Fruit fly (Drosophila melanogaster) whole organism, embryonic: Measurements from ENCODE around the gene CG4733.

Source experiments
- CG10274 ChIP-seq: fragments of 200-800 bp; sonication (Bioruptor generic); optimal IDR thresholded peaks from 3 replicates; lab custom pipeline; 2017; ENCODE audit warnings: missing biosample characterization, mild to moderate bottlenecking, missing genetic modification characterization
- CG10543 ChIP-seq: fragments of 200-800 bp; sonication (Bioruptor generic); optimal IDR thresholded peaks from 3 replicates; lab custom pipeline; 2017; ENCODE audit warnings: missing biosample characterization, mild to moderate bottlenecking, missing genetic modification characterization, moderate library complexity
- CG11695 ChIP-seq: fragments of 200-800 bp; sonication (Bioruptor generic); IDR thresholded peaks from 3 replicates; pipeline ENCODE4 v1.3.6; 2022; ENCODE audit warnings: missing biosample characterization, missing genetic modification characterization
- CG12071 ChIP-seq: fragments of 200-800 bp; sonication (Bioruptor generic); optimal IDR thresholded peaks from 3 replicates; lab custom pipeline; 2018; ENCODE audit warnings: missing biosample characterization, mild to moderate bottlenecking, missing genetic modification characterization
- CG12769 ChIP-seq: fragments of 200-800 bp; sonication (Bioruptor generic); optimal IDR thresholded peaks from 2 replicates; lab custom pipeline; 2019; ENCODE audit warnings: missing biosample characterization, mild to moderate bottlenecking, missing genetic modification characterization, moderate library complexity
- CG15073 ChIP-seq: fragments of 200-800 bp; sonication (Bioruptor generic); optimal IDR thresholded peaks from 2 replicates; lab custom pipeline; 2016; ENCODE audit warnings: missing biosample characterization, missing genetic modification characterization
- CG1602 ChIP-seq: fragments of 200-800 bp; sonication (Bioruptor generic); optimal IDR thresholded peaks from 3 replicates; lab custom pipeline; 2016; ENCODE audit warnings: missing biosample characterization, missing genetic modification characterization
- CG17385 ChIP-seq: fragments of 200-800 bp; sonication (Bioruptor generic); optimal IDR thresholded peaks from 3 replicates; lab custom pipeline; 2018; ENCODE audit warnings: missing biosample characterization, mild to moderate bottlenecking, missing genetic modification characterization
- CG1792 ChIP-seq: fragments of 200-800 bp; sonication (Bioruptor generic); optimal IDR thresholded peaks from 2 replicates; lab custom pipeline; 2016; ENCODE audit warnings: missing biosample characterization, missing genetic modification characterization
- CG1832 ChIP-seq: fragments of 200-800 bp; sonication (Bioruptor generic); optimal IDR thresholded peaks from 2 replicates; lab custom pipeline; 2017; ENCODE audit warnings: missing biosample characterization, mild to moderate bottlenecking, missing genetic modification characterization, inconsistent platforms
- CG2120 ChIP-seq: fragments of 200-800 bp; sonication (Bioruptor generic); optimal IDR thresholded peaks from 3 replicates; lab custom pipeline; 2016; ENCODE audit warnings: missing biosample characterization, missing genetic modification characterization
- CG2199 ChIP-seq: fragments of 200-800 bp; sonication (Bioruptor generic); IDR thresholded peaks from 3 replicates; pipeline ENCODE4 v1.3.6; 2022; ENCODE audit warnings: missing biosample characterization, missing genetic modification characterization
- CG3281 ChIP-seq: fragments of 200-800 bp; sonication (Bioruptor generic); optimal IDR thresholded peaks from 3 replicates; lab custom pipeline; 2017; ENCODE audit warnings: missing biosample characterization, mild to moderate bottlenecking, missing genetic modification characterization
- CG3407 ChIP-seq: fragments of 200-800 bp; sonication (Bioruptor generic); optimal IDR thresholded peaks from 2 replicates; lab custom pipeline; 2018; ENCODE audit warnings: missing biosample characterization, mild to moderate bottlenecking, missing genetic modification characterization
- CG34422 ChIP-seq: fragments of 200-800 bp; sonication (Bioruptor generic); IDR thresholded peaks from 3 replicates; pipeline ENCODE4 v1.3.6; 2022; ENCODE audit warnings: missing biosample characterization, missing genetic modification characterization
- CG3726 ChIP-seq: fragments of 200-800 bp; sonication (Bioruptor generic); IDR thresholded peaks from 3 replicates; pipeline ENCODE4, ENCODE4 v1.3.6; 2022; ENCODE audit warnings: missing biosample characterization, missing genetic modification characterization
- CG4328 ChIP-seq: fragments of 200-800 bp; sonication (Bioruptor generic); optimal IDR thresholded peaks from 3 replicates; lab custom pipeline; 2017; ENCODE audit warnings: missing biosample characterization, missing genetic modification reagents, missing genetic modification characterization
- CG7357 ChIP-seq: fragments of 200-800 bp; sonication (Bioruptor generic); IDR thresholded peaks from 3 replicates; pipeline ENCODE4 v1.3.6; 2022; ENCODE audit warnings: missing biosample characterization, missing genetic modification characterization
- CG7745 ChIP-seq: fragments of 200-800 bp; sonication (Bioruptor generic); optimal IDR thresholded peaks from 2 replicates; lab custom pipeline; 2018; ENCODE audit warnings: missing biosample characterization, mild to moderate bottlenecking, missing genetic modification characterization, moderate library complexity
- CG8359 ChIP-seq: fragments of 200-800 bp; sonication (Bioruptor generic); optimal IDR thresholded peaks from 2 replicates; lab custom pipeline; 2017; ENCODE audit warnings: missing biosample characterization, mild to moderate bottlenecking, missing genetic modification characterization, borderline replicate concordance
- CG8924 ChIP-seq: fragments of 200-800 bp; optimal IDR thresholded peaks from 3 replicates; lab custom pipeline; 2019; ENCODE audit warnings: missing biosample characterization, mild to moderate bottlenecking, missing genetic modification characterization, moderate library complexity
- CG9437 ChIP-seq: fragments of 200-800 bp; sonication (Bioruptor generic); optimal IDR thresholded peaks from 2 replicates; lab custom pipeline; 2018; ENCODE audit warnings: missing biosample characterization, mild to moderate bottlenecking, missing genetic modification characterization
- D19A ChIP-seq: fragments of 200-800 bp; optimal IDR thresholded peaks from 3 replicates; lab custom pipeline; 2019; ENCODE audit warnings: missing biosample characterization, mild to moderate bottlenecking, missing genetic modification characterization, moderate library complexity
- Dad ChIP-seq: fragments of 200-800 bp; sonication (Bioruptor generic); optimal IDR thresholded peaks from 3 replicates; lab custom pipeline; 2016; ENCODE audit warnings: missing biosample characterization, missing genetic modification characterization
- Gug ChIP-seq: fragments of 200-800 bp; sonication (Bioruptor generic); IDR thresholded peaks from 4 replicates; pipeline ENCODE4 v1.3.6; 2022; ENCODE audit warnings: missing biosample characterization, missing genetic modification characterization
- HHEX ChIP-seq: fragments of 200-800 bp; sonication (Bioruptor generic); optimal IDR thresholded peaks from 3 replicates; lab custom pipeline; 2017; ENCODE audit warnings: missing biosample characterization, mild to moderate bottlenecking, missing genetic modification characterization, missing genetic modification reagents
- Max ChIP-seq: fragments of 200-800 bp; sonication (Bioruptor generic); optimal IDR thresholded peaks from 2 replicates; lab custom pipeline; 2016; ENCODE audit warnings: missing biosample characterization, mild to moderate bottlenecking, missing genetic modification characterization
- NFAT ChIP-seq: fragments of 200-800 bp; sonication (Bioruptor generic); IDR thresholded peaks from 2 replicates; pipeline ENCODE4 v1.3.6; 2022; ENCODE audit warnings: missing biosample characterization, missing genetic modification characterization
- Side ChIP-seq: fragments of 200-800 bp; sonication (Bioruptor generic); optimal IDR thresholded peaks from 2 replicates; lab custom pipeline; 2016; ENCODE audit warnings: missing biosample characterization, missing genetic modification characterization
- bcd ChIP-seq: fragments of 200-800 bp; sonication (Bioruptor generic); optimal IDR thresholded peaks from 2 replicates; lab custom pipeline; 2017; ENCODE audit warnings: missing biosample characterization, mild to moderate bottlenecking, missing genetic modification characterization
- cad ChIP-seq: fragments of >200 bp; optimal IDR thresholded peaks from 2 replicates; lab custom pipeline; 2017; ENCODE audit warnings: missing biosample characterization, missing genetic modification characterization
- cg ChIP-seq: fragments of 200-800 bp; sonication (Bioruptor generic); optimal IDR thresholded peaks from 3 replicates; lab custom pipeline; 2019; ENCODE audit warnings: missing biosample characterization, mild to moderate bottlenecking, missing genetic modification characterization, moderate library complexity
- da ChIP-seq: fragments of 200-800 bp; sonication (Bioruptor generic); optimal IDR thresholded peaks from 2 replicates; lab custom pipeline; 2016; ENCODE audit warnings: missing biosample characterization, missing genetic modification characterization
- dmrt99B ChIP-seq: fragments of 200-800 bp; sonication (Bioruptor generic); optimal IDR thresholded peaks from 2 replicates; lab custom pipeline; 2018; ENCODE audit warnings: missing biosample characterization, mild to moderate bottlenecking, missing genetic modification characterization, moderate library complexity
- gcm ChIP-seq: fragments of 200-800 bp; sonication (Bioruptor generic); optimal IDR thresholded peaks from 2 replicates; lab custom pipeline; 2019; ENCODE audit warnings: missing biosample characterization, mild to moderate bottlenecking, missing genetic modification characterization, moderate library complexity
- gsb-n ChIP-seq: fragments of 200-800 bp; sonication (Bioruptor generic); optimal IDR thresholded peaks from 3 replicates; lab custom pipeline; 2018; ENCODE audit warnings: missing biosample characterization, mild to moderate bottlenecking, missing genetic modification characterization
- mirr ChIP-seq: fragments of 200-800 bp; sonication (Bioruptor generic); optimal IDR thresholded peaks from 3 replicates; lab custom pipeline; 2018; ENCODE audit warnings: missing biosample characterization, mild to moderate bottlenecking, missing genetic modification characterization
- nom ChIP-seq: fragments of 200-800 bp; sonication (Bioruptor generic); optimal IDR thresholded peaks from 2 replicates; lab custom pipeline; 2017; ENCODE audit warnings: missing biosample characterization, missing genetic modification characterization, mild to moderate bottlenecking, moderate library complexity, missing genetic modification reagents
- odd ChIP-seq: fragments of 200-800 bp; sonication (Bioruptor generic); optimal IDR thresholded peaks from 2 replicates; lab custom pipeline; 2017; ENCODE audit warnings: missing biosample characterization, mild to moderate bottlenecking, missing genetic modification characterization
- otp ChIP-seq: fragments of 200-800 bp; sonication (Bioruptor generic); IDR thresholded peaks from 3 replicates; pipeline ENCODE4, ENCODE4 v1.3.6; 2022; ENCODE audit warnings: missing biosample characterization, missing genetic modification characterization
- repo ChIP-seq: fragments of 200-800 bp; sonication (Bioruptor generic); optimal IDR thresholded peaks from 2 replicates; lab custom pipeline; 2016; ENCODE audit warnings: missing biosample characterization, missing genetic modification characterization
- sd ChIP-seq: fragments of 200-800 bp; sonication (Bioruptor generic); optimal IDR thresholded peaks from 3 replicates; lab custom pipeline; 2018; ENCODE audit warnings: missing biosample characterization, mild to moderate bottlenecking, missing genetic modification characterization, moderate library complexity
- tgo ChIP-seq: fragments of 200-800 bp; sonication (Bioruptor generic); IDR thresholded peaks from 3 replicates; pipeline ENCODE4 v1.3.6; 2022; ENCODE audit warnings: missing biosample characterization, missing genetic modification characterization
- tna ChIP-seq: fragments of 200-800 bp; sonication (Bioruptor generic); IDR thresholded peaks from 2 replicates; pipeline ENCODE4 v1.3.6; 2022; ENCODE audit warnings: missing biosample characterization, missing genetic modification characterization; ENCODE audit not compliant: partially characterized antibody
- tup ChIP-seq: fragments of 200-800 bp; sonication (Bioruptor generic); optimal IDR thresholded peaks from 2 replicates; lab custom pipeline; 2016; ENCODE audit warnings: missing biosample characterization, mild to moderate bottlenecking, missing genetic modification characterization, moderate library complexity
- wek ChIP-seq: fragments of 200-800 bp; sonication (Bioruptor generic); optimal IDR thresholded peaks from 3 replicates; lab custom pipeline; 2018; ENCODE audit warnings: missing biosample characterization, mild to moderate bottlenecking, missing genetic modification characterization, moderate library complexity

CG4733 gene

dm6 chr3R:19859370-19860033 lies 31.0 kb upstream of the CG4733 start (continued):
- TF ChIP-seq CG1832 (GFP tag; lab: Kevin White, UChicago) (no peak), CG17385 (peak; percentile 2), CG4328 (GFP tag; lab: Kevin White, UChicago) (no peak), tup (GFP tag; lab: Kevin White, UChicago) (no peak), CG1602 (no peak), Dad (no peak), CG10274 (GFP tag; lab: Kevin White, UChicago) (no peak), dmrt99B (tag; lab: Kevin White, UChicago) (no peak), CG11695 (GFP tag; lab: Robert Waterston, UW) (0 out of 3 replicates have a peak, but pooled peaks have one; percentile 13), CG15073 (GFP tag; lab: Kevin White, UChicago) (no peak), sd (tag; lab: Kevin White, UChicago) (peak; percentile 8), CG7357 (no peak), CG8924 (tag; lab: Kevin White, UChicago) (no peak), gsb-n (tag; lab: Kevin White, UChicago) (no peak), mirr (GFP tag; lab: Kevin White, UChicago) (peak; percentile 88), CG8359 (GFP tag; lab: Kevin White, UChicago) (no peak), CG3407 (GFP tag; lab: Kevin White, UChicago) (no peak), D19A (tag; lab: Kevin White, UChicago) (peak; percentile 91), wek (GFP tag; lab: Kevin White, UChicago) (no peak), tna (GFP tag; lab: Robert Waterston, UW) (no peak; the same call in 1 of the 2 replicates), CG3726 (GFP tag; lab: Robert Waterston, UW) (no peak), otp (no peak), Gug (GFP tag; lab: Robert Waterston, UW) (peak; percentile 39; the same call in 1 of the 4 replicates), gcm (peak; percentile 28), CG1792 (no peak), repo (no peak), CG3281 (GFP tag; lab: Kevin White, UChicago) (no peak), cad (GFP tag; lab: Kevin White, UChicago) (no peak), CG12071 (GFP tag; lab: Kevin White, UChicago) (peak; percentile 18), CG7745 (tag; lab: Kevin White, UChicago) (no peak), CG10543 (GFP tag; lab: Kevin White, UChicago) (peak; percentile 68), tgo (GFP tag; lab: Robert Waterston, UW) (no peak), nom (GFP tag; lab: Kevin White, UChicago) (peak; percentile 68), da (GFP tag; lab: Kevin White, UChicago) (no peak), CG2120 (GFP tag; lab: Kevin White, UChicago) (peak; percentile 32), NFAT (0 out of 2 replicates have a peak, but pooled peaks have one; percentile 11), CG9437 (GFP tag; lab: Kevin White, UChicago) (peak; percentile 12), CG2199 (GFP tag; lab: Robert Waterston, UW) (no peak), CG12769 (tag; lab: Kevin White, UChicago) (peak; percentile 70), Max (GFP tag; lab: Kevin White, UChicago) (no peak), bcd (no peak), CG34422 (GFP tag; lab: Robert Waterston, UW) (0 out of 3 replicates have a peak, but pooled peaks have one; percentile 30), HHEX (GFP tag; lab: Kevin White, UChicago) (no peak), odd (GFP tag; lab: Kevin White, UChicago) (no peak), cg (GFP tag; lab: Kevin White, UChicago) (no peak), Side (no peak)
